Worm (Caenorhabditis elegans): Measurements from ENCODE around the gene F10E7.9.

Gene F10E7.9

ce11 chrII:7131871-7132693 is 22.2 kb upstream of the F10E7.9 start, which contains the start of the genes T07F8.4 and gld-3:
Gene T07F8.4, minus strand, starts transcription at chrII:7132032.
Gene gld-3, plus strand, starts transcription at chrII:7132643.
- peak; percentile 12 for TF ChIP-seq crh-2 (tag; optimal IDR thresholded peaks at IDR 0.05)
- TF ChIP-seq skn-1 (tag; optimal IDR thresholded peaks at IDR 0.05), result no peak
- TF ChIP-seq nhr-129 (tag; optimal IDR thresholded peaks at IDR 0.05), result peak; percentile 76
- peak; percentile 41 to 96 for TF ChIP-seq lsy-2 (tag; optimal IDR thresholded peaks at IDR 0.05)
- no peak for TF ChIP-seq nhr-6 (tag; optimal IDR thresholded peaks at IDR 0.05)
- TF ChIP-seq fos-1 (tag; optimal IDR thresholded peaks at IDR 0.05), result peak; percentile 33
- peak; percentile 56 for TF ChIP-seq C34F6.9 (tag; optimal IDR thresholded peaks at IDR 0.05)

ce11 chrII:7126457-7126856 is 16.6 kb upstream of the F10E7.9 start, which contains the start of gene F10E7.1:
Gene F10E7.1, plus strand, starts transcription at chrII:7126757.
- TF ChIP-seq skn-1 (tag; optimal IDR thresholded peaks at IDR 0.05) (no peak), sem-4 (tag; optimal IDR thresholded peaks at IDR 0.05) (no peak), ZK546.5 (tag; optimal IDR thresholded peaks at IDR 0.05) (no peak), ama-1 (optimal IDR thresholded peaks at IDR 0.05) (no peak), nhr-10 (tag; optimal IDR thresholded peaks at IDR 0.05) (no peak), fos-1 (tag; optimal IDR thresholded peaks at IDR 0.05) (no peak), sma-3 (GFP tag; optimal IDR thresholded peaks at IDR 0.05) (no peak)

DNA sequence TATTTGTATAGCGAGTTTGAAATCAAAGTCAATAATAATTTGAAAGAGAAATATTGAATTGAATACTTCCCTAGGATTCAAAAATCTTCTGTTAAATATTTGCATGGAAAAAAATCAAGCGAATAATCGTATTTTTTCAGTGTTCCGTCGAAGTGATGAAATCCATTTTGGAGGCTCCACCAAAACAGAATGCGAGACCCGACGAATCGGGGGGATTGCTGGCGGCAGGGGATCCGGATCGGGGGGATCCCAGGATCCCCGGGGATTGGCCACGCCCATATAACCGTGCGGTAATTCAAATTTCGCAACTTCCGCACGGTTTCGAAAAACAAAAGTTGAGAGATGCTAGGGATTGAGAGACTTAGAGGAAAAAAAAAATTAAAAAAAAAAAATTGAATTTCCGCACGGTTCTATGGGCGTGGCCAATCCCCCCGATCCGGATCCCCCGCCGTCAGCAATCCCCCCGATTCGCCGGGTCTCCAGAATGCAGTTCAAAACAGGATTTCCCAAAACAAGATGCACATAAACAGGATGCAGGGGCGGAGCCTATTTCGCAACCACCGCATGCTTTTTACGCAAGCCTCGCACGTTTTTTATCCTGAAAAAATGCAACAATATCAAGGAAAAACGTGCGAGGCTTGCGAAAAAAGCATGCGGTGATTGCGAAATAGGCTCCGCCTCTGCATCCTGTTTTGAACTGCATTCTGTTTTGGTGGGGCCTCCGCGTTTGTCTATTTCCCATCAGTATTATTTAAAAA is 13.0 kb upstream of the F10E7.9 start, which contains the start of gene F10E7.11:
Gene F10E7.11 (minus strand): TSS at position 232 of the 758 bp plus-strand sequence.
- peak; percentile 8 for TF ChIP-seq F13H6.1 (tag; optimal IDR thresholded peaks at IDR 0.05)
- no peak for TF ChIP-seq alr-1 (tag; optimal IDR thresholded peaks at IDR 0.05)
- peak; percentile 82 for TF ChIP-seq sma-9 (GFP tag; optimal IDR thresholded peaks at IDR 0.05)
- TF ChIP-seq sma-9 (tag; optimal IDR thresholded peaks at IDR 0.05), result no peak
- peak; percentile 20 for TF ChIP-seq C34F6.9 (tag; optimal IDR thresholded peaks at IDR 0.05)
- peak in 1 of 2 experiments; percentile 55 for TF ChIP-seq lsy-2 (tag; optimal IDR thresholded peaks at IDR 0.05)
- no peak for TF ChIP-seq ztf-1 (GFP tag; conservative IDR thresholded peaks at IDR 0.05)
- no peak for TF ChIP-seq lin-39 (tag; optimal IDR thresholded peaks at IDR 0.05)
- peak; percentile 69 for TF ChIP-seq unc-55 (GFP tag; optimal IDR thresholded peaks at IDR 0.05)
- no peak for TF ChIP-seq nhr-23 (tag; optimal IDR thresholded peaks at IDR 0.05)

DNA sequence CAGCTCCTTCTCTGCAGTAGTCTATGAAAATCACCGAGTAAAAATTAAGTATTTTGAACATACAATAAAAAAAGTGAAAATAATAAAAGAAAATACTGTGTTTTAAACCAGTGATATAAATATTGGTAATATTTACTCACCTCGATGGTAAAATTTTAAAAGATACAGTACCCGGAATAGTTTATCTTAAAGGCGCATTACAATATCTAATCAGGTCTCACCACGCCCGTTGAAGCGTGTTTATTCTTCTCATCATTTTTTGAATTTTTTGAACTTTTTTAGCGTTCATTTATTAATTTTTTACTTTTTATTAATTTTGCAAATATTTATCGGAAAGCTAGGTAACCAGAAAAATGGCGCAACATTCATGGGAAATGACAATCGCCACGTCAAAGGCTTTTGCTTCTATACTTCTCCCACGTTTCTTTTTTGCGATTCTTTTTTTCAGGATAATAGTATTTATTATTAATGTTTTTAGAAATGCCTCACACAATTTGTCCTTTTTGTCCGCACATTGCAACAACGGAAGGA is 12.0 kb upstream of the F10E7.9 start, which contains the start of gene F10E7.2:
Gene F10E7.2 (plus strand): TSS at position 481 of the 531 bp plus-strand sequence.
- TF ChIP-seq fos-1 (tag; optimal IDR thresholded peaks at IDR 0.05) (no peak), mbf-1 (tag; optimal IDR thresholded peaks at IDR 0.05) (no peak), gmeb-1 (tag; optimal IDR thresholded peaks at IDR 0.05) (no peak), C34F6.9 (tag; optimal IDR thresholded peaks at IDR 0.05) (no peak), egl-27 (tag; optimal IDR thresholded peaks at IDR 0.05) (no peak), blmp-1 (tag; optimal IDR thresholded peaks at IDR 0.05; ENCODE audit: insufficient read depth) (no peak), aly-2 (tag; optimal IDR thresholded peaks at IDR 0.05) (no peak), snpc-4 (tag; optimal IDR thresholded peaks at IDR 0.05) (no peak), nhr-25 (tag; optimal IDR thresholded peaks at IDR 0.05) (no peak)

- no peak for TF ChIP-seq ztf-1 (GFP tag; conservative IDR thresholded peaks at IDR 0.05)
- no peak for TF ChIP-seq elt-1 (tag; optimal IDR thresholded peaks at IDR 0.05)
- TF ChIP-seq skn-1 (tag; optimal IDR thresholded peaks at IDR 0.05), result no peak
- TF ChIP-seq sma-9 (GFP tag; optimal IDR thresholded peaks at IDR 0.05), result no peak
- no peak for TF ChIP-seq sma-9 (tag; optimal IDR thresholded peaks at IDR 0.05)
- TF ChIP-seq egl-27 (tag; optimal IDR thresholded peaks at IDR 0.05), result no peak
- no peak for TF ChIP-seq nhr-12 (tag; optimal IDR thresholded peaks at IDR 0.05)
- TF ChIP-seq ceh-16 (tag; optimal IDR thresholded peaks at IDR 0.05), result no peak
- TF ChIP-seq nhr-11 (tag; optimal IDR thresholded peaks at IDR 0.05), result no peak
- TF ChIP-seq zag-1 (tag; optimal IDR thresholded peaks at IDR 0.05), result no peak
- no peak for TF ChIP-seq peb-1 (tag; optimal IDR thresholded peaks at IDR 0.05)
- TF ChIP-seq nhr-25 (tag; optimal IDR thresholded peaks at IDR 0.05), result no peak
- TF ChIP-seq aly-2 (tag; optimal IDR thresholded peaks at IDR 0.05), result no peak
- no peak for TF ChIP-seq nhr-10 (tag; optimal IDR thresholded peaks at IDR 0.05)
- no peak for TF ChIP-seq ZK546.5 (tag; optimal IDR thresholded peaks at IDR 0.05)
- no peak for TF ChIP-seq ceh-82 (tag; optimal IDR thresholded peaks at IDR 0.05)
Observed at ce11 chrII:7119525-7119924, 9.7 kb upstream of the F10E7.9 start.

Measured in whole organism, L2 larva.